Worm (Caenorhabditis elegans) whole organism, L2 larva: ENCODE data around the gene smg-4.

Experiments used
- alr-1 ChIP-seq: fragments of 150-350 bp; optimal IDR thresholded peaks from 2 replicates; lab custom pipeline; 2014; ENCODE audit warnings: missing biosample characterization, missing genetic modification characterization
- fos-1 ChIP-seq: fragments of 150-350 bp; optimal IDR thresholded peaks from 2 replicates; lab custom pipeline; 2014; ENCODE audit warnings: missing biosample characterization, missing genetic modification characterization
- nhr-129 ChIP-seq: fragments of 150-350 bp; optimal IDR thresholded peaks from 2 replicates; lab custom pipeline; 2014; ENCODE audit warnings: missing biosample characterization, missing genetic modification characterization
- nhr-6 ChIP-seq: fragments of 150-350 bp; optimal IDR thresholded peaks from 2 replicates; lab custom pipeline; 2014; ENCODE audit warnings: missing biosample characterization, missing genetic modification characterization

DNA sequence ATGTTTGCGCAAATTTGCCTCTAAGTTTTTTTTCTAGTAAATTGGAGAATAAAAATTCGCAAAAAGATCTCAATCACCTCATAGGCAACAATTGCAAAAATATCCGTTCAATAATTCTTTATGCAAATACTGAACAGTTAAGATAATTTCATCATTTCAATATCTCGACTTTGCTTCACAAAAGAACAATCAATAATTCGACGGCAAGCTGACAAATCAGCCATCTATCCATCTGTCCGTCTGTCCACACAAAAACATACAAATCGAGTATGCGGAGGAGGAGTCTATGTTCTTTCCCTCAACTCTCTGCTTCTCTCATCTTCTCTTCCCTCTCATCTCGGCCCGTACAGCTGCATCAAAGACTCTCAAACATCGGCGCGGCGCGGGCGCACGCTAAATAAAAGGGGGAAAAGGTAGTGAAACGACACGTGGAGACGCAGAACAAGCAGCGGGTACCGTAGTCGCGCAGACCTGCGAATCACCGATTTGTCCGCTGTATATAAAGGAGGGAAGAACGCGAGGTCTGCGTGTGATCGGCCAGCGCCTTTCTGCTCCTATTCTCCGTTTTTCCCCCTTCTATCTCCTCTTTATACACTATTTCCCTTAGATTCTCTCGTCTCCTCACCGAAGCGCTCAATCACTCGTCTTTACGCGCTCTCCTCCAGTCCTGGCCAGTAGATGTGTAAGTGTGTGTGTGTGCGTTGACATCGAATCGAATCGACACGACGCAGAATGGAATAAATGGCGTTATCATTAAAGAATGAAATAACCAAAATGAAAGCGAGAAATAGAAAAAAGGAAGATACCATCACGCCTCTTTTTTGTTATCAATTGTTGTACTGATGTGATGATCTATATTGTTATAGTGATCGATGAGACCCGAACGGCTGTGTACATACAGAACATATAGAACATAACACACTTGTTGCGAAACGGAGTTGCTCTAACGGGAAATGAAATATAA, 46.5 kb downstream of the smg-4 start:
- TF ChIP-seq nhr-6 (tag; lab: Kevin White, UChicago), result peak; percentile 77
- no peak for TF ChIP-seq alr-1 (tag; lab: Kevin White, UChicago)
- peak; percentile 97 for TF ChIP-seq fos-1 (tag; lab: Kevin White, UChicago)
- peak; percentile 98 for TF ChIP-seq nhr-129 (tag; lab: Kevin White, UChicago)
